Worm (Caenorhabditis elegans) whole organism, L4/young adult: Measurements from ENCODE around the gene irg-7.

ENCODE experiments used
- W03F9.2 ChIP-seq: fragments of 150-350 bp; optimal IDR thresholded peaks from 2 replicates; lab custom pipeline; 2014; ENCODE audit warnings: missing biosample characterization, missing genetic modification characterization
- dao-5 ChIP-seq: sonication (generic microtip); optimal IDR thresholded peaks from 2 replicates; lab custom pipeline; 2016; ENCODE audit warnings: missing genotype, missing genetic modification characterization, moderate library complexity, missing compliant biosample characterization
- him-1 ChIP-seq: sonication (generic microtip); optimal IDR thresholded peaks from 2 replicates; lab custom pipeline; 2016; ENCODE audit warnings: missing genotype, missing genetic modification reagents, missing genetic modification characterization, missing compliant biosample characterization

The irg-7 gene

ce11 chrX:3256784-3257493 is 13.5 kb upstream of the irg-7 start, which contains the start of gene lbp-3:
TSS of gene lbp-3 (plus strand) at chrX:3257372.
- TF ChIP-seq W03F9.2 (tag; lab: Kevin White, UChicago) (no peak), dao-5 (tag; lab: Kevin White, UChicago) (no peak), him-1 (tag; lab: Kevin White, UChicago) (no peak)

DNA sequence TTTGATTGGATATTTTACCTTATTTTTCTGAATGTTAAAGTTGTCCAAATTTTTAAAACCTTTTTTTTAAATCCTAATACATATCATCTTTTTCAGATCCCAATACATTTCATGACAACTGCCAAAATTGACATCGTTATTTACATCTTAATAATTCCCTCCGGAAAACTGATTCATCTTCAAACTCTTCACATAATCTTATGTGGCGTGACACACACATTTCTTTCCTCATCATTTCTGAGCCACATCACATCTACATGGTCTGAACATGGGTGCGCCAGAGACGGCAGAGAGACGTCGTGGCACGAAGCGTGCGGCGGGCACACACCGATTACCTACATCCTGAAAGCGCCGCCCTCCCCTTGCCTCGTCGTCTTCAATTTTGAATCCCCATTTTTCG is 9.1 kb upstream of the irg-7 start, which contains the start of gene tba-9:
TSS of gene tba-9 (plus strand) at position 301 of the 400 bp plus-strand sequence.
- no peak for TF ChIP-seq W03F9.2 (tag; lab: Kevin White, UChicago)
- no peak for TF ChIP-seq dao-5 (tag; lab: Kevin White, UChicago)
- TF ChIP-seq him-1 (tag; lab: Kevin White, UChicago) = no peak

ce11 chrX:3250481-3251091 is 7.2 kb upstream of the irg-7 start, which contains the start of gene pqn-37:
TSS of gene pqn-37 (minus strand) at chrX:3250531.
- TF ChIP-seq dao-5 (tag; lab: Kevin White, UChicago) (no peak), W03F9.2 (tag; lab: Kevin White, UChicago) (no peak), him-1 (tag; lab: Kevin White, UChicago) (no peak)

DNA sequence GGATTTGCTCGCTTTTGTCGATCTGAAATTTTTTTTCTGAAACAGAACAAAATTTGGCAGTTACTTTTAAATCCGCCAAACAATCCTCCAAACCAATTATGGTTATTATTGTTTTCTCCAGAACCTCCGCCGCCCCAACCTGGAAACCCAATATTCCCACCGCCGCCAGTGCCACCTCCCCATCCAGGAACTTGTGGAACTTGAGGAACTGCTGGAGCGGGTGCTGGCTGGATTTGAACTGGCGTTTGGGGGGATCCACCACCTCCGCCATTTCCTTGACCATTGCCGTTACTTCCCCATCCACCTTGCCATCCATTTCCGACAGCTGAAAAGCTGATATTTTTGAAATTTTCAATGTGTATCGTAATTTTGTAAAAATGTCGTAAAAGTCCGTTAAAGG is 4.3 kb upstream of the irg-7 start:
- TF ChIP-seq W03F9.2 (tag; lab: Kevin White, UChicago) = no peak
- no peak for TF ChIP-seq him-1 (tag; lab: Kevin White, UChicago)
- TF ChIP-seq dao-5 (tag; lab: Kevin White, UChicago) = no peak

DNA sequence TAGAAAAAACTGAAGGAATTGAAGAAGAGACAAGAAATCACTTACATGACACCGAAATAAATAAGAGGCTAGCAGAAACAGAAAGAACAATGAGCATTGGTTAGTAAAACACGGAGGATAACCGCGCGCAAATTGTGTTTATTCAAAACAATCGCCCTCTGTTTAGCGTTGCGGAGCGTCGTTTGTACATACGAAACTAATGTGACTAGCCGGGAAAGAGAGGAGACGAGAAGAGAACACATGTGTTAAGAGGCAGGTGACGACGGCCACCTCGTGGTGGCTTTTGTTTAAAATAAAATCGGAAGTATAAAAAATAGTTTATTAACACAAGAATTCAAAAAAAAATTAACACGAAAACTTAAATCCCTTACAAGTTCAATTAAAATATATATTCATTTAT is 2.4 kb upstream of the irg-7 start, which contains the start of gene F40F4.7:
TSS of gene F40F4.7 (minus strand) at position 122 of the 400 bp plus-strand sequence.
- TF ChIP-seq dao-5 (tag; lab: Kevin White, UChicago) (no peak), W03F9.2 (tag; lab: Kevin White, UChicago) (no peak), him-1 (tag; lab: Kevin White, UChicago) (no peak)

ce11 chrX:3244402-3244801 is 966 bp upstream of the irg-7 start:
- TF ChIP-seq him-1 (tag; lab: Kevin White, UChicago) = no peak
- TF ChIP-seq dao-5 (tag; lab: Kevin White, UChicago) = no peak
- no peak for TF ChIP-seq W03F9.2 (tag; lab: Kevin White, UChicago)

DNA sequence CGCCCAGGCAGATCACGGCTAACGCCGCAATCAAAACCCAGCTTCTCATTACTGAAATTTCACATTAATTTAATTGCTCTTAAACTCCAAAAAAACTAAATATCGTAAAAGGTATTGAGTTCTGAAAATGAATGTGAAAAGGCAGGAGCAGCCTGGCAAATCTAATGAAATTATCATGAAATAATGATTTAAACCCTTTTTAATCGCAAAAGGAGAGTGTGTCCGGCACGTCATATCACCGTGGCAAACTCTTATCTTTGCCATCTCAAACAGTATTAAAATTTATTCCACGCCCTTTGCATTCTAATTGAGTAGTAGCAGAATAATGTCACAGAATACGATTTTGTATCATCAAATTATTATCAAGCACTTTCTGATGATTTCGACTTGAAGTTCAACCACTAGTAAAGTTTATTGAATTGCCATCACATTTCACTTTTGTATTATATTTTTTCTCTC is 8.0 kb downstream of the irg-7 start, which contains the start of gene F28B4.3:
TSS of gene F28B4.3 (minus strand) at position 51 of the 459 bp plus-strand sequence.
- no peak for TF ChIP-seq him-1 (tag; lab: Kevin White, UChicago)
- no peak for TF ChIP-seq W03F9.2 (tag; lab: Kevin White, UChicago)
- TF ChIP-seq dao-5 (tag; lab: Kevin White, UChicago) = no peak

- no peak for TF ChIP-seq W03F9.2 (tag; lab: Kevin White, UChicago)
These were observed 12.9 kb downstream of the irg-7 start for ce11 chrX:3230575-3230974.

- no peak for TF ChIP-seq dao-5 (tag; lab: Kevin White, UChicago)
- TF ChIP-seq W03F9.2 (tag; lab: Kevin White, UChicago) = no peak
- TF ChIP-seq him-1 (tag; lab: Kevin White, UChicago) = no peak
These were observed 14.7 kb downstream of the irg-7 start for ce11 chrX:3228701-3229100.

DNA sequence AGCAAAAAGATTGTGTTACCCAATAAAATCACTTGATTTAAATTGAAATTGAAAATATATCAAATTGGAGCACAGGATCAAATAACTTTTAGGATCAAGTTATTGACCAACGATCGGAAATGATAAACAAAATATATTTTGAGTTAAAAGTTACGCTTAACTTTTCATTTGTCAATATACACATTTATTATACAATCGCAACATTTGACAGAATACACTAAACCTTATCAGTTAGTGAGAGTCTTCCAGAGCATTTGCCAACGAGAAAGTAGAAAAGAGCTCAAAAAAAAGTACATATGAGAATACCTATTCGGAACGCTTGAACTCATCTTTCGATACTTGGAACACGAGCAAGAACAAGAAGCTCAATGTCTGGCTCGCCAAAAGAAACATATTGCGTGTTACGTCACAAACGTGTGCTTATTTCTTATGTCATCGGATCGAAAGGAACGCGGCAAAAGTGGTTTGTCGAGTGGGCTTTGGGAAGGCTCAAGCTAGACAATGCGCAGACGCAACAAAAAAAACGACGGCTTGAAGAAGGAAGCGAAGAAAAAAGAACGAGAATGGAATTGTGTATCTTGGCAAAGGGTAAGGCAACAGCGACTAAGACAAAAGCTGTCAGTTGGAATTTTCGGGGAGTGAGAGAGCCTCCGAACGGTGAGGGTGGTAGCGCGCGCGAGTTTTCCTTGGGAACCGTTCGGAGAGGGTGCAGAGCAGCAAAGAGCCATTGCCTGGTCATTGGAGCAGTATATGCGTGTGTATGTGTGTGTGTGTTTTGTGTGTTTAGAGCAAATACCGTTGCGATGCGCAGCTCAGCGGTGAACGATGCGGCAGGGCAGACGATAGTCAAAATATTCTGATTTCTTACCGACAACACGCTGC is 16.8 kb downstream of the irg-7 start:
- TF ChIP-seq him-1 (tag; lab: Kevin White, UChicago) (no peak), W03F9.2 (tag; lab: Kevin White, UChicago) (no peak), dao-5 (tag; lab: Kevin White, UChicago) (no peak)

- no peak for TF ChIP-seq dao-5 (tag; lab: Kevin White, UChicago)
- no peak for TF ChIP-seq W03F9.2 (tag; lab: Kevin White, UChicago)
- TF ChIP-seq him-1 (tag; lab: Kevin White, UChicago) = no peak
These were observed 20.3 kb downstream of the irg-7 start for ce11 chrX:3223135-3223534.

- TF ChIP-seq dao-5 (tag; lab: Kevin White, UChicago) (no peak), W03F9.2 (tag; lab: Kevin White, UChicago) (no peak), him-1 (tag; lab: Kevin White, UChicago) (no peak)
These were observed 23.2 kb downstream of the irg-7 start, which contains the start of gene rgl-1 for ce11 chrX:3220267-3220666. TSS of gene rgl-1 (minus strand) at chrX:3220367.
